Worm (Caenorhabditis elegans): ENCODE results near the gene T25D3.3.

- TF ChIP-seq blmp-1 (tag; optimal IDR thresholded peaks at IDR 0.05) (no peak), ceh-63 (GFP tag; optimal IDR thresholded peaks at IDR 0.05) (no peak), ces-1 (GFP tag; optimal IDR thresholded peaks at IDR 0.05) (no peak), hlh-4 (tag; optimal IDR thresholded peaks at IDR 0.05) (no peak), unc-62 (GFP tag; optimal IDR thresholded peaks at IDR 0.05) (no peak), elt-3 (tag; optimal IDR thresholded peaks at IDR 0.05) (no peak)
These were observed 8.9 kb downstream of the T25D3.3 start for ce11 chrII:161275-161674.

Data from whole organism, L1 larva.